Worm (Caenorhabditis elegans): ENCODE results near the gene ets-8.

DNA sequence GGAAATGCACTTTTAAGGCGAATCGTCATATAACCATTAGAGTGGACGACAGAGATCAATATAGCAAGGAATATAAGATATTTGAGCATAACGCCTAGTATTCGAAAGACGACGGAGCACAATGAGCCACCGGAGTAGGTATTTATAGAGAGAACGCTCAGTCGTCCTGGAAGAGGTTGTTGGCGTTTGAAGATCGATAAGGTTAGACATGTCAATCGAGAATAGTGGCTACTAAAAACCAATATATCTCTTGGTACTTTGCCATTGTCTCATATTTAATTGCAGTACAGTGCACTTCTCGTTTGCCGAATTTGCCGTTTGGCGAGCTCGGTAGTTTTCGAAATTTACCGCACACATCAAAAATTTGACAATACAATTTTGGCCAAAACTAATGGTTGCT is 47.7 kb upstream of the ets-8 start, which contains the start of gene dsl-1:
- TF ChIP-seq fkh-10 (GFP tag; optimal IDR thresholded peaks at IDR 0.05) (no peak), pha-4 (tag; optimal IDR thresholded peaks at IDR 0.05) (no peak), nhr-11 (tag; optimal IDR thresholded peaks at IDR 0.05) (no peak), tbx-2 (tag; optimal IDR thresholded peaks at IDR 0.05) (no peak), nhr-237 (tag; optimal IDR thresholded peaks at IDR 0.05) (no peak), elt-2 (tag; optimal IDR thresholded peaks at IDR 0.05) (no peak), unc-62 (GFP tag; optimal IDR thresholded peaks at IDR 0.05) (no peak), jun-1 (tag; optimal IDR thresholded peaks at IDR 0.05) (no peak), elt-3 (tag; optimal IDR thresholded peaks at IDR 0.05) (no peak), ceh-28 (tag; optimal IDR thresholded peaks at IDR 0.05) (no peak), pqm-1 (tag; optimal IDR thresholded peaks at IDR 0.05) (no peak)
